Fruit fly (Drosophila melanogaster): ENCODE data around the gene sNPF.

sNPF gene

dm6 chr2L:20061018-20061657 lies 33.4 kb downstream of the sNPF start, which contains the start of the genes barr and lok (continued):
- TF ChIP-seq CG7556 (GFP tag; optimal IDR thresholded peaks at IDR 0.05): peak; percentile 57
- TF ChIP-seq NfI (GFP tag; optimal IDR thresholded peaks at IDR 0.05): no peak
- no peak for TF ChIP-seq unpg (GFP tag; optimal IDR thresholded peaks at IDR 0.05)
- TF ChIP-seq CG12104 (GFP tag; optimal IDR thresholded peaks at IDR 0.05): peak; percentile 55
- no peak for TF ChIP-seq gcm2 (GFP tag; optimal IDR thresholded peaks at IDR 0.05)
- peak; percentile 72 for TF ChIP-seq mam (GFP tag; optimal IDR thresholded peaks at IDR 0.05)
- TF ChIP-seq pros (GFP tag; optimal IDR thresholded peaks at IDR 0.05): no peak
- peak; percentile 70 for TF ChIP-seq CG8924 (tag; optimal IDR thresholded peaks at IDR 0.05)
- TF ChIP-seq crc (GFP tag; optimal IDR thresholded peaks at IDR 0.05): peak; percentile 15
- peak; percentile 24 for TF ChIP-seq bab2 (GFP tag; optimal IDR thresholded peaks at IDR 0.05)
- TF ChIP-seq cato (GFP tag; optimal IDR thresholded peaks at IDR 0.05; ENCODE audit: borderline replicate concordance): peak; percentile 16
- peak; percentile 99 for TF ChIP-seq CG7928 (GFP tag; optimal IDR thresholded peaks at IDR 0.05)
- peak; percentile 48 for TF ChIP-seq CG8089 (GFP tag; optimal IDR thresholded peaks at IDR 0.05)
- TF ChIP-seq ab (GFP tag; optimal IDR thresholded peaks at IDR 0.05): no peak
- TF ChIP-seq CG2199 (GFP tag; IDR thresholded peaks at IDR 0.05): no peak
- peak; percentile 46 for TF ChIP-seq lmd (GFP tag; IDR thresholded peaks at IDR 0.05)
- peak; percentile 46; the same call in 1 of the 2 replicates for TF ChIP-seq CG3847 (GFP tag; IDR thresholded peaks at IDR 0.05)
- TF ChIP-seq hbn (GFP tag; IDR thresholded peaks at IDR 0.05; ENCODE audit: partially characterized antibody): no peak
- TF ChIP-seq Atf6 (GFP tag; IDR thresholded peaks at IDR 0.05): no peak
- peak; percentile 25 for TF ChIP-seq CG12942 (GFP tag; optimal IDR thresholded peaks at IDR 0.05)
- TF ChIP-seq stwl (tag; optimal IDR thresholded peaks at IDR 0.05): peak; percentile 24
- no peak for TF ChIP-seq Stat92E (GFP tag; optimal IDR thresholded peaks at IDR 0.05)
- peak; percentile 65 for TF ChIP-seq CG9817 (tag; optimal IDR thresholded peaks at IDR 0.05)
- no peak for TF ChIP-seq jing (GFP tag; optimal IDR thresholded peaks at IDR 0.05)
- TF ChIP-seq CG8359 (GFP tag; optimal IDR thresholded peaks at IDR 0.05; ENCODE audit: borderline replicate concordance): no peak
- TF ChIP-seq Usf (GFP tag; optimal IDR thresholded peaks at IDR 0.05): peak; percentile 20
- TF ChIP-seq br (optimal IDR thresholded peaks at IDR 0.05): no peak
- TF ChIP-seq CG1792 (GFP tag; optimal IDR thresholded peaks at IDR 0.05): no peak
- TF ChIP-seq CG10959 (GFP tag; IDR thresholded peaks at IDR 0.05): no peak
- TF ChIP-seq HmgZ (tag; optimal IDR thresholded peaks at IDR 0.05): no peak
- peak; percentile 60 for TF ChIP-seq lilli (GFP tag; optimal IDR thresholded peaks at IDR 0.05)
- TF ChIP-seq CG12391 (tag; optimal IDR thresholded peaks at IDR 0.05): peak; percentile 66
- TF ChIP-seq BtbVII (GFP tag; optimal IDR thresholded peaks at IDR 0.05): no peak
- TF ChIP-seq CG32532 (GFP tag; IDR thresholded peaks at IDR 0.05): peak; percentile 33; the same call in 1 of the 2 replicates
- peak; percentile 63 for TF ChIP-seq HLH54F (GFP tag; optimal IDR thresholded peaks at IDR 0.05)
- TF ChIP-seq H2.0 (GFP tag; IDR thresholded peaks at IDR 0.05): no peak
- TF ChIP-seq Ets97D (GFP tag; optimal IDR thresholded peaks at IDR 0.05): peak; percentile 51
- TF ChIP-seq NC2α (GFP tag; optimal IDR thresholded peaks at IDR 0.05): no peak
- TF ChIP-seq CG11093 (GFP tag; IDR thresholded peaks at IDR 0.05): peak; percentile 54; the same call in 2 of the 3 replicates
- TF ChIP-seq Ets65A (GFP tag): peak; percentile 97
- peak; percentile 59 for TF ChIP-seq CG18262 (tag; optimal IDR thresholded peaks at IDR 0.05)
- no peak for TF ChIP-seq Hey (tag; optimal IDR thresholded peaks at IDR 0.05)
- peak; percentile 53 for TF ChIP-seq CG1602 (GFP tag; optimal IDR thresholded peaks at IDR 0.05)
- TF ChIP-seq CG18011 (GFP tag; optimal IDR thresholded peaks at IDR 0.05): peak; percentile 15
- TF ChIP-seq CG13424 (tag; optimal IDR thresholded peaks at IDR 0.05): peak; percentile 59
- no peak for TF ChIP-seq CG2202 (tag; optimal IDR thresholded peaks at IDR 0.05)
- TF ChIP-seq E2f1 (GFP tag; IDR thresholded peaks at IDR 0.05): peak; percentile 45
- TF ChIP-seq Hsf (GFP tag; optimal IDR thresholded peaks at IDR 0.05): peak; percentile 70
- peak; percentile 42 for TF ChIP-seq Meics (GFP tag; optimal IDR thresholded peaks at IDR 0.05)
- TF ChIP-seq CG3995 (GFP tag; optimal IDR thresholded peaks at IDR 0.05): peak; percentile 93
- TF ChIP-seq CG12769 (tag; optimal IDR thresholded peaks at IDR 0.05): no peak

Measured in whole organism, embryonic.